Worm (Caenorhabditis elegans): ENCODE measurements around the gene hrde-1.
A peak's percentile ranks its signal among the peaks of the same experiment; 100 is the strongest.

hrde-1 gene

ce11 chrIII:4205751-4206327, 29.9 kb upstream of the hrde-1 start, which contains the start of gene R74.8 (continued):
- TF ChIP-seq dox-1 (GFP tag; IDR thresholded peaks at IDR 0.05), result peak; percentile 9; the same call in 1 of the 2 replicates
- TF ChIP-seq unc-130 (GFP tag; optimal IDR thresholded peaks at IDR 0.05), result peak; percentile 64
- no peak for TF ChIP-seq lsy-27 (tag; optimal IDR thresholded peaks at IDR 0.05; ENCODE audit: borderline replicate concordance, insufficient read depth)
- TF ChIP-seq ztf-26 (tag; optimal IDR thresholded peaks at IDR 0.05), result no peak
- no peak for TF ChIP-seq zfh-2 (GFP tag; conservative IDR thresholded peaks at IDR 0.05)
- TF ChIP-seq F52B5.7 (tag; optimal IDR thresholded peaks at IDR 0.05), result no peak
- no peak for TF ChIP-seq egl-18 (GFP tag; IDR thresholded peaks at IDR 0.05)
- no peak for TF ChIP-seq aptf-3 (GFP tag; IDR thresholded peaks at IDR 0.05)
- peak; percentile 38 for TF ChIP-seq snpc-1.3 (tag; optimal IDR thresholded peaks at IDR 0.05; ENCODE audit: insufficient read depth)
- TF ChIP-seq Y79H2A.3 (GFP tag; conservative IDR thresholded peaks at IDR 0.05), result no peak
- TF ChIP-seq F33H1.4 (GFP tag; IDR thresholded peaks at IDR 0.05), result peak; percentile 72
- TF ChIP-seq nhr-90 (tag; optimal IDR thresholded peaks at IDR 0.05), result no peak
- peak; percentile 61 for TF ChIP-seq ceh-91 (GFP tag; IDR thresholded peaks at IDR 0.05)
- TF ChIP-seq lin-35 (GFP tag; optimal IDR thresholded peaks at IDR 0.05), result peak in 1 of 3 experiments; percentile 29
- TF ChIP-seq atf-7 (tag; optimal IDR thresholded peaks at IDR 0.05), result no peak
- peak; percentile 70 for TF ChIP-seq xnd-1 (tag; optimal IDR thresholded peaks at IDR 0.05)
- peak; percentile 16 for TF ChIP-seq tbp1 (GFP tag; optimal IDR thresholded peaks at IDR 0.05)
- no peak for TF ChIP-seq K11D2.4 (GFP tag; IDR thresholded peaks at IDR 0.05)
- TF ChIP-seq madf-6 (GFP tag; IDR thresholded peaks at IDR 0.05), result peak; percentile 88
- TF ChIP-seq F23B12.7 (tag; optimal IDR thresholded peaks at IDR 0.05; ENCODE audit: insufficient read depth), result peak; percentile 2
- TF ChIP-seq nhr-120 (GFP tag; IDR thresholded peaks at IDR 0.05), result no peak
- peak; percentile 62 for TF ChIP-seq dpl-1 (GFP tag; optimal IDR thresholded peaks at IDR 0.05)
- no peak for TF ChIP-seq lin-40 (tag; optimal IDR thresholded peaks at IDR 0.05)
- peak; percentile 61 for TF ChIP-seq F49E8.2 (tag; optimal IDR thresholded peaks at IDR 0.05; ENCODE audit: insufficient read depth)
- no peak for TF ChIP-seq F37B4.10 (GFP tag; IDR thresholded peaks at IDR 0.05)
- no peak for TF ChIP-seq attf-6 (GFP tag; IDR thresholded peaks at IDR 0.05)
- TF ChIP-seq efl-1 (GFP tag; optimal IDR thresholded peaks at IDR 0.05), result peak; percentile 72
- no peak for TF ChIP-seq ceh-40 (GFP tag; IDR thresholded peaks at IDR 0.05)
- peak; percentile 82 for TF ChIP-seq madf-3 (GFP tag; IDR thresholded peaks at IDR 0.05)
- TF ChIP-seq cebp-1 (GFP tag; IDR thresholded peaks at IDR 0.05), result no peak
- no peak for TF ChIP-seq cebp-1 (tag; optimal IDR thresholded peaks at IDR 0.05)
- TF ChIP-seq attf-5 (GFP tag; optimal IDR thresholded peaks at IDR 0.05), result no peak
- no peak for TF ChIP-seq egl-44 (GFP tag; IDR thresholded peaks at IDR 0.05)
- TF ChIP-seq hmg-1.2 (GFP tag; IDR thresholded peaks at IDR 0.05), result no peak
- no peak for TF ChIP-seq nfya-1 (tag; optimal IDR thresholded peaks at IDR 0.05; ENCODE audit: borderline replicate concordance, insufficient read depth)
- TF ChIP-seq ZK185.1 (tag; optimal IDR thresholded peaks at IDR 0.05; ENCODE audit: poor library complexity, severe bottlenecking), result no peak
- TF ChIP-seq ztf-3 (GFP tag; optimal IDR thresholded peaks at IDR 0.05), result no peak
- 0 out of 2 replicates have a peak, but pooled peaks have one; percentile 19 for TF ChIP-seq B0019.2 (GFP tag; conservative IDR thresholded peaks at IDR 0.05)
- TF ChIP-seq aptf-2 (GFP tag; conservative IDR thresholded peaks at IDR 0.05), result no peak
- TF ChIP-seq somi-1 (GFP tag; optimal IDR thresholded peaks at IDR 0.05), result no peak
- no peak for TF ChIP-seq zim-3 (tag; optimal IDR thresholded peaks at IDR 0.05)
